Worm (Caenorhabditis elegans) whole organism, mixed stage, embryonic: ENCODE results near the gene K02D10.2.

ENCODE experiments used
- M03D4.4 ChIP-seq: sonication (generic microtip); optimal IDR thresholded peaks from 2 replicates; lab custom pipeline; 2017; ENCODE audit warnings: mild to moderate bottlenecking, missing genetic modification characterization, missing compliant biosample characterization
- bed-3 ChIP-seq: fragments of 200-800 bp; sonication (Bioruptor generic); optimal IDR thresholded peaks from 3 replicates; lab custom pipeline; 2018; ENCODE audit warnings: mild to moderate bottlenecking, missing genetic modification characterization, moderate library complexity, missing compliant biosample characterization
- blmp-1 ChIP-seq: fragments of 150-350 bp; optimal IDR thresholded peaks from 2 replicates; lab custom pipeline; 2014; ENCODE audit warnings: missing biosample characterization, missing genetic modification characterization
- ceh-39 ChIP-seq: fragments of 150-350 bp; optimal IDR thresholded peaks from 2 replicates; lab custom pipeline; 2014; ENCODE audit warnings: missing biosample characterization, missing genetic modification characterization
- ceh-43 ChIP-seq: fragments of 200-800 bp; sonication (Bioruptor generic); optimal IDR thresholded peaks from 2 replicates; lab custom pipeline; 2018; ENCODE audit warnings: mild to moderate bottlenecking, missing genetic modification characterization, moderate library complexity, missing compliant biosample characterization
- ceh-83 ChIP-seq: fragments of 200-800 bp; sonication (Bioruptor generic); optimal IDR thresholded peaks from 2 replicates; lab custom pipeline; 2018; ENCODE audit warnings: mild to moderate bottlenecking, missing genetic modification characterization, missing compliant biosample characterization
- ces-1 ChIP-seq: fragments of 150-350 bp; optimal IDR thresholded peaks from 2 replicates; lab custom pipeline; 2014; ENCODE audit warnings: missing biosample characterization, missing genetic modification reagents, missing genetic modification characterization
- cnd-1 ChIP-seq: fragments of 200-800 bp; sonication (Bioruptor generic); optimal IDR thresholded peaks from 2 replicates; lab custom pipeline; 2018; ENCODE audit warnings: mild to moderate bottlenecking, missing genetic modification characterization, missing compliant biosample characterization
- drap-1 ChIP-seq: fragments of 200-800 bp; sonication (Bioruptor generic); optimal IDR thresholded peaks from 3 replicates; lab custom pipeline; 2018; ENCODE audit warnings: mild to moderate bottlenecking, missing genetic modification characterization, missing compliant biosample characterization
- elt-3 ChIP-seq: fragments of 150-350 bp; optimal IDR thresholded peaks from 2 replicates; lab custom pipeline; 2014; ENCODE audit warnings: missing biosample characterization, missing genetic modification characterization
- ham-2 ChIP-seq: fragments of 200-800 bp; sonication (Bioruptor generic); optimal IDR thresholded peaks from 2 replicates; lab custom pipeline; 2018; ENCODE audit warnings: mild to moderate bottlenecking, missing genetic modification characterization, missing compliant biosample characterization
- hlh-1 ChIP-seq: fragments of 150-350 bp; optimal IDR thresholded peaks from 2 replicates; lab custom pipeline; 2014; ENCODE audit warnings: missing biosample characterization, missing genetic modification reagents, missing genetic modification characterization
- lin-13 ChIP-seq: fragments of 150-350 bp; optimal IDR thresholded peaks from 2 replicates; lab custom pipeline; 2014; ENCODE audit warnings: missing biosample characterization, missing genetic modification characterization
- lin-32 ChIP-seq: fragments of 200-800 bp; sonication (Bioruptor generic); optimal IDR thresholded peaks from 2 replicates; lab custom pipeline; 2018; ENCODE audit warnings: mild to moderate bottlenecking, missing genetic modification characterization, missing compliant biosample characterization
- lsy-2 ChIP-seq: fragments of 150-350 bp; optimal IDR thresholded peaks from 2 replicates; lab custom pipeline; 2014; ENCODE audit warnings: missing biosample characterization, missing genetic modification characterization
- mab-5 ChIP-seq: fragments of 150-350 bp; optimal IDR thresholded peaks from 2 replicates; lab custom pipeline; 2014; ENCODE audit warnings: missing biosample characterization, missing genetic modification characterization
- mep-1 ChIP-seq: fragments of 150-350 bp; optimal IDR thresholded peaks from 2 replicates; lab custom pipeline; 2017; ENCODE audit warnings: missing biosample characterization, missing genetic modification reagents, missing genetic modification characterization, inconsistent platforms
- mls-2 ChIP-seq: sonication (generic microtip); optimal IDR thresholded peaks from 2 replicates; lab custom pipeline; 2016; ENCODE audit warnings: mild to moderate bottlenecking, missing genetic modification characterization, moderate library complexity, missing compliant biosample characterization
- nhr-12 ChIP-seq: fragments of 150-350 bp; optimal IDR thresholded peaks from 2 replicates; lab custom pipeline; 2014; ENCODE audit warnings: missing biosample characterization, missing genetic modification characterization
- nhr-2 ChIP-seq: fragments of 150-350 bp; optimal IDR thresholded peaks from 2 replicates; lab custom pipeline; 2014; ENCODE audit warnings: missing biosample characterization, missing genetic modification characterization
- nhr-28 ChIP-seq: fragments of 150-350 bp; optimal IDR thresholded peaks from 2 replicates; lab custom pipeline; 2014; ENCODE audit warnings: missing biosample characterization, missing genetic modification characterization
- nhr-76 ChIP-seq: sonication (generic microtip); optimal IDR thresholded peaks from 2 replicates; lab custom pipeline; 2017; ENCODE audit warnings: missing biosample characterization, missing genetic modification characterization
- sem-2 ChIP-seq: fragments of 200-800 bp; sonication (Bioruptor generic); optimal IDR thresholded peaks from 2 replicates; lab custom pipeline; 2018; ENCODE audit warnings: mild to moderate bottlenecking, missing genetic modification characterization, missing compliant biosample characterization
- snpc-4 ChIP-seq: fragments of 150-350 bp; optimal IDR thresholded peaks from 2 replicates; lab custom pipeline; 2014; ENCODE audit warnings: missing biosample characterization, missing genetic modification characterization
- sptf-1 ChIP-seq: sonication (generic microtip); optimal IDR thresholded peaks from 2 replicates; lab custom pipeline; 2017; ENCODE audit warnings: mild to moderate bottlenecking, missing genetic modification characterization, moderate library complexity, missing compliant biosample characterization
- unc-120 ChIP-seq: sonication (generic microtip); optimal IDR thresholded peaks from 2 replicates; lab custom pipeline; 2017; ENCODE audit warnings: missing genetic modification characterization, missing compliant biosample characterization; ENCODE audit not compliant: poor library complexity, severe bottlenecking
- unc-62 ChIP-seq: fragments of 150-350 bp; optimal IDR thresholded peaks from 2 replicates; lab custom pipeline; 2014; ENCODE audit warnings: missing biosample characterization, missing genetic modification reagents, missing genetic modification characterization
- zip-8 ChIP-seq: fragments of 150-350 bp; optimal IDR thresholded peaks from 2 replicates; lab custom pipeline; 2014; ENCODE audit warnings: missing biosample characterization, missing genetic modification characterization
- ztf-11 ChIP-seq: fragments of 150-350 bp; optimal IDR thresholded peaks from 2 replicates; lab custom pipeline; 2014; ENCODE audit warnings: missing biosample characterization, missing genetic modification characterization

Gene K02D10.2

DNA sequence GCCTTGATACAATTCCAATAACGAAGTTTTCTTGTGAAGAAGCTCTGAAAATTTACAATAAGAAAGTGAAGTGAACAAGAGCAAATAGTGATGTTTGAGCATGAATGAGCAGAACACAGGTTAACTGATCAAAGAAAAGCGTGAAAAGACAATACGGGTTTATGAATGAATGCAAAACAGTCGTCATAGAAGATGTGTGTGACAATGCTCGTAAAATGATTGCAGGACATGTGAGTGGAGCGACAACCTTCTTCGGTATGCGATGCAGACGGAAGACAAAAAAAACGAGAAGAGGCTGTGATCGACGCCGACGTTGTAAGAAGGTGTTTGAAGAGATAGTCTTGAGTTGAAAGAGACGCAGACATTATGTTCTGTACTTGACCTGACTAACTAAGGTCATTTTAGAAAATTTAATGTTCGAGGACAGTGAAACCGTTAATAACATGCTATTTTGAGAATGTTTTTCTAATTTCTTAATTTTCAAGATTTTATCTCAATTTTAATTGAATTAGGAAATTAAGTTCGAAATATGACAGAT is 3.7 kb downstream of the K02D10.2 start, which contains the start of gene mig-22:
Gene mig-22 (minus strand): TSS at position 51 of the 538 bp plus-strand sequence.
- no peak for TF ChIP-seq nhr-12 (tag; lab: Kevin White, UChicago)
- TF ChIP-seq nhr-2, result peak; percentile 88

DNA sequence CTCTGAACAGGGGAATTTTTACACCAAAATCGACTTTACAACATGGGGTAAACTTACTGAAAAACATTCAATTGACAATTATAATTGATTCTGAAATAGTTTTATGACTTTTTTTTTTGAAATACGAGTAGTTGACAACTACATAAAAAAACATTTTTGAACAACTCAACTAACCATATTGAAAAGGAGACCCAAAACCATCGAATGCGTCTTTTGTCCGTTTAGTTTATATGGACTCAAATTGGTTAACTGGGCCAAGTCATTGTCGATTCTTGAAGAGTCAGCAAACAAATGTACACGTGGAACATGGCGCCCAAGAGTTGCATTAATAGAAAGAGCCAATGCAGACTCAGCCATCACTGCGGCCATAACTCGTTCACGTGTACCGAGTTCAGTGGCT is 4.6 kb downstream of the K02D10.2 start:
- no peak for TF ChIP-seq ces-1 (GFP tag; lab: Kevin White, UChicago)
- no peak for TF ChIP-seq nhr-2
- TF ChIP-seq mep-1, result no peak

- TF ChIP-seq bed-3, result no peak
- no peak for TF ChIP-seq lin-32 (GFP tag; lab: Kevin White, UChicago)
- TF ChIP-seq nhr-76 (tag; lab: Kevin White, UChicago), result no peak
Observed at ce11 chrIII:8765030-8765429, 6.0 kb downstream of the K02D10.2 start.

- TF ChIP-seq lin-32 (GFP tag; lab: Kevin White, UChicago) (no peak), sem-2 (GFP tag; lab: Kevin White, UChicago) (no peak), hlh-1 (tag; lab: Kevin White, UChicago) (no peak), unc-62 (no peak), cnd-1 (tag; lab: Kevin White, UChicago) (no peak), ceh-83 (GFP tag; lab: Kevin White, UChicago) (no peak), drap-1 (GFP tag; lab: Kevin White, UChicago) (no peak), nhr-2 (no peak), nhr-28 (tag; lab: Kevin White, UChicago) (no peak), blmp-1 (no peak), unc-120 (tag; lab: Kevin White, UChicago) (no peak), mab-5 (tag; lab: Kevin White, UChicago) (no peak)
- TF ChIP-seq, all 35 proteins: peak for 0
Observed at ce11 chrIII:8763111-8763510, 8.0 kb downstream of the K02D10.2 start.

ce11 chrIII:8762016-8762415 is 9.0 kb downstream of the K02D10.2 start:
- TF ChIP-seq ham-2 (GFP tag; lab: Kevin White, UChicago), result no peak
- no peak for TF ChIP-seq ceh-39 (tag; lab: Kevin White, UChicago)
- no peak for TF ChIP-seq zip-8 (tag; lab: Kevin White, UChicago)
- no peak for TF ChIP-seq nhr-2
- TF ChIP-seq bed-3, result no peak
- no peak for TF ChIP-seq snpc-4 (tag; lab: Kevin White, UChicago)
- TF ChIP-seq ztf-11, result no peak
- TF ChIP-seq mab-5 (tag; lab: Kevin White, UChicago), result no peak
- no peak for TF ChIP-seq blmp-1
- no peak for TF ChIP-seq mep-1
- TF ChIP-seq elt-3 (tag; lab: Kevin White, UChicago), result no peak
- TF ChIP-seq nhr-12 (tag; lab: Kevin White, UChicago), result no peak
- no peak for TF ChIP-seq M03D4.4 (tag; lab: Kevin White, UChicago)
- TF ChIP-seq mls-2 (tag; lab: Kevin White, UChicago), result no peak
- no peak for TF ChIP-seq sptf-1 (tag; lab: Kevin White, UChicago)

- TF ChIP-seq mab-5 (tag; lab: Kevin White, UChicago), result no peak
- TF ChIP-seq drap-1 (GFP tag; lab: Kevin White, UChicago), result no peak
- no peak for TF ChIP-seq lin-13
- TF ChIP-seq ceh-43 (GFP tag; lab: Kevin White, UChicago), result no peak
- TF ChIP-seq nhr-28 (tag; lab: Kevin White, UChicago), result no peak
- TF ChIP-seq lsy-2 (tag; lab: Kevin White, UChicago), result no peak
- TF ChIP-seq ceh-39 (tag; lab: Kevin White, UChicago), result no peak
- no peak for TF ChIP-seq M03D4.4 (tag; lab: Kevin White, UChicago)
Observed at ce11 chrIII:8761040-8761654, 9.9 kb downstream of the K02D10.2 start, which contains the start of gene aak-1. TSS of gene aak-1 (minus strand) at chrIII:8761090.
